Worm (Caenorhabditis elegans) whole organism, late embryonic: Measurements from ENCODE around the gene str-82.

Source experiments
- C08G9.2 ChIP-seq: sonication (generic microtip); optimal IDR thresholded peaks from 2 replicates; lab custom pipeline; 2016; ENCODE audit warnings: mild to moderate bottlenecking, missing genetic modification characterization, moderate library complexity, missing compliant biosample characterization
- K02D7.2 ChIP-seq: sonication (generic microtip); optimal IDR thresholded peaks from 2 replicates; lab custom pipeline; 2017; ENCODE audit warnings: mild to moderate bottlenecking, missing genetic modification characterization, missing compliant biosample characterization
- T23F11.4 ChIP-seq: fragments of 200-800 bp; sonication (Bioruptor generic); optimal IDR thresholded peaks from 2 replicates; lab custom pipeline; 2018; ENCODE audit warnings: mild to moderate bottlenecking, missing genetic modification characterization, missing compliant biosample characterization
- ceh-18 ChIP-seq: sonication (generic microtip); optimal IDR thresholded peaks from 2 replicates; lab custom pipeline; 2016; ENCODE audit warnings: missing genetic modification characterization, missing compliant biosample characterization
- ceh-19 ChIP-seq: fragments of 200-800 bp; sonication (Bioruptor generic); optimal IDR thresholded peaks from 2 replicates; lab custom pipeline; 2018; ENCODE audit warnings: mild to moderate bottlenecking, missing genetic modification characterization, missing compliant biosample characterization
- ceh-2 ChIP-seq: sonication (generic microtip); optimal IDR thresholded peaks from 2 replicates; lab custom pipeline; 2016; ENCODE audit warnings: missing genotype, missing genetic modification characterization, missing compliant biosample characterization
- ceh-31 ChIP-seq: sonication (generic microtip); optimal IDR thresholded peaks from 2 replicates; lab custom pipeline; 2016; ENCODE audit warnings: missing genetic modification characterization, missing compliant biosample characterization
- ceh-34 ChIP-seq: sonication (generic microtip); optimal IDR thresholded peaks from 2 replicates; lab custom pipeline; 2016; ENCODE audit warnings: mild to moderate bottlenecking, missing genetic modification characterization, missing compliant biosample characterization
- ceh-45 ChIP-seq: fragments of 200-800 bp; sonication (Bioruptor generic); IDR thresholded peaks from 2 replicates; pipeline ENCODE4 v1.3.6; 2022; ENCODE audit warnings: missing genetic modification reagents, missing genetic modification characterization, missing compliant biosample characterization
- ceh-48 ChIP-seq: sonication (generic microtip); optimal IDR thresholded peaks from 2 replicates; lab custom pipeline; 2016; ENCODE audit warnings: missing genetic modification characterization, inconsistent platforms, missing compliant biosample characterization
- ceh-6 ChIP-seq: fragments of 200-800 bp; sonication (Bioruptor generic); optimal IDR thresholded peaks from 2 replicates; lab custom pipeline; 2018; ENCODE audit warnings: mild to moderate bottlenecking, missing genetic modification characterization, missing compliant biosample characterization
- ceh-9 ChIP-seq: sonication (generic microtip); optimal IDR thresholded peaks from 2 replicates; lab custom pipeline; 2016; ENCODE audit warnings: mild to moderate bottlenecking, missing genetic modification characterization, inconsistent platforms, missing compliant biosample characterization
- dmd-4 ChIP-seq: sonication (generic microtip); optimal IDR thresholded peaks from 2 replicates; lab custom pipeline; 2016; ENCODE audit warnings: borderline replicate concordance, missing genetic modification characterization, missing compliant biosample characterization
- dve-1 ChIP-seq: sonication (generic microtip); optimal IDR thresholded peaks from 2 replicates; lab custom pipeline; 2017; ENCODE audit warnings: antibody characterized with exemption, mild to moderate bottlenecking, missing genetic modification characterization, missing compliant biosample characterization
- ets-4 ChIP-seq: sonication (generic microtip); optimal IDR thresholded peaks from 2 replicates; lab custom pipeline; 2016; ENCODE audit warnings: missing genetic modification characterization, missing compliant biosample characterization
- eyg-1 ChIP-seq: sonication (generic microtip); optimal IDR thresholded peaks from 2 replicates; lab custom pipeline; 2016; ENCODE audit warnings: missing genotype, missing genetic modification characterization, missing compliant biosample characterization
- fax-1 ChIP-seq: sonication (generic microtip); optimal IDR thresholded peaks from 2 replicates; lab custom pipeline; 2016; ENCODE audit warnings: missing genotype, missing genetic modification characterization, missing compliant biosample characterization
- fkh-10 ChIP-seq: fragments of 150-350 bp; optimal IDR thresholded peaks from 2 replicates; lab custom pipeline; 2014; ENCODE audit warnings: missing biosample characterization, missing genetic modification reagents, missing genetic modification characterization
- fkh-6 ChIP-seq: sonication (generic microtip); optimal IDR thresholded peaks from 2 replicates; lab custom pipeline; 2016; ENCODE audit warnings: missing genetic modification characterization, missing compliant biosample characterization
- gmeb-2 ChIP-seq: sonication (generic microtip); optimal IDR thresholded peaks from 2 replicates; lab custom pipeline; 2016; ENCODE audit warnings: missing genetic modification characterization, inconsistent platforms, missing compliant biosample characterization
- hlh-13 ChIP-seq: fragments of 200-800 bp; sonication (Bioruptor generic); optimal IDR thresholded peaks from 2 replicates; lab custom pipeline; 2018; ENCODE audit warnings: mild to moderate bottlenecking, missing genetic modification characterization, missing compliant biosample characterization
- hlh-15 ChIP-seq: sonication (generic microtip); optimal IDR thresholded peaks from 2 replicates; lab custom pipeline; 2016; ENCODE audit warnings: missing genetic modification characterization, missing compliant biosample characterization
- hlh-30 ChIP-seq: sonication (generic microtip); optimal IDR thresholded peaks from 2 replicates; lab custom pipeline; 2017; ENCODE audit warnings: antibody characterized with exemption, missing genetic modification characterization, missing compliant biosample characterization; ENCODE audit not compliant: insufficient read depth
- hlh-6 ChIP-seq: sonication (generic microtip); optimal IDR thresholded peaks from 2 replicates; lab custom pipeline; 2016; ENCODE audit warnings: missing genotype, missing genetic modification characterization, missing compliant biosample characterization
- hlh-8 ChIP-seq: sonication (generic microtip); optimal IDR thresholded peaks from 2 replicates; lab custom pipeline; 2016; ENCODE audit warnings: missing genotype, missing genetic modification characterization, missing compliant biosample characterization
- lim-6 ChIP-seq: sonication (generic microtip); optimal IDR thresholded peaks from 2 replicates; lab custom pipeline; 2016; ENCODE audit warnings: missing genetic modification characterization, missing compliant biosample characterization
- lin-11 ChIP-seq: fragments of 200-800 bp; sonication (Bioruptor generic); optimal IDR thresholded peaks from 2 replicates; lab custom pipeline; 2018; ENCODE audit warnings: mild to moderate bottlenecking, missing genetic modification characterization, missing compliant biosample characterization
- madf-2 ChIP-seq: sonication (generic microtip); optimal IDR thresholded peaks from 2 replicates; lab custom pipeline; 2017; ENCODE audit warnings: missing genetic modification characterization, missing compliant biosample characterization
- nhr-11 ChIP-seq: fragments of 150-350 bp; optimal IDR thresholded peaks from 2 replicates; lab custom pipeline; 2014; ENCODE audit warnings: missing biosample characterization, missing genetic modification characterization
- nhr-232 ChIP-seq: sonication (generic microtip); optimal IDR thresholded peaks from 2 replicates; lab custom pipeline; 2016; ENCODE audit warnings: missing genetic modification characterization, missing compliant biosample characterization
- npax-4 ChIP-seq: sonication (generic microtip); optimal IDR thresholded peaks from 2 replicates; lab custom pipeline; 2016; ENCODE audit warnings: missing genetic modification characterization, missing compliant biosample characterization
- pax-1 ChIP-seq: fragments of 150-350 bp; optimal IDR thresholded peaks from 2 replicates; lab custom pipeline; 2014; ENCODE audit warnings: missing biosample characterization, missing genetic modification characterization
- pha-2 ChIP-seq: sonication (generic microtip); optimal IDR thresholded peaks from 2 replicates; lab custom pipeline; 2017; ENCODE audit warnings: mild to moderate bottlenecking, missing genetic modification characterization, missing compliant biosample characterization
- ref-2 ChIP-seq: sonication (generic microtip); optimal IDR thresholded peaks from 2 replicates; lab custom pipeline; 2016; ENCODE audit warnings: missing genetic modification characterization, missing compliant biosample characterization
- rnt-1 ChIP-seq: sonication (generic microtip); optimal IDR thresholded peaks from 2 replicates; lab custom pipeline; 2016; ENCODE audit warnings: missing genetic modification characterization, missing compliant biosample characterization
- syd-9 ChIP-seq: sonication (generic microtip); optimal IDR thresholded peaks from 2 replicates; lab custom pipeline; 2016; ENCODE audit warnings: mild to moderate bottlenecking, missing genetic modification characterization, moderate library complexity, missing compliant biosample characterization
- tbx-7 ChIP-seq: sonication (generic microtip); optimal IDR thresholded peaks from 2 replicates; lab custom pipeline; 2016; ENCODE audit warnings: missing genotype, missing genetic modification characterization, missing compliant biosample characterization
- ttx-3 ChIP-seq: sonication (generic microtip); optimal IDR thresholded peaks from 2 replicates; lab custom pipeline; 2016; ENCODE audit warnings: missing genetic modification reagents, missing genetic modification characterization, missing compliant biosample characterization
- unc-3 ChIP-seq, 2 experiments: fragments of 200-800 bp in 1 of 2; sonication (Bioruptor generic) in 1 of 2; sonication (generic microtip) in 1 of 2; conservative IDR thresholded peaks in 1 of 2; optimal IDR thresholded peaks in 1 of 2; 2 replicates each; pipeline versions ENCODE4 v1.3.6 to Lab custom; 2016 to 2022; ENCODE audit warnings: missing compliant biosample characterization in 2 of 2, missing genetic modification characterization in 2 of 2, missing genetic modification reagents in 1 of 2
- zip-5 ChIP-seq: sonication (generic microtip); optimal IDR thresholded peaks from 2 replicates; lab custom pipeline; 2016; ENCODE audit warnings: missing genetic modification characterization, missing compliant biosample characterization

The str-82 gene

ce11 chrV:3961235-3961634 is 13.2 kb upstream of the str-82 start, which contains the start of gene cyp-34A6:
Gene cyp-34A6 (minus strand): TSS chrV:3961335.
- no peak for TF ChIP-seq fkh-6 (tag; lab: Kevin White, UChicago)
- TF ChIP-seq hlh-30 (tag; lab: Kevin White, UChicago): no peak
- no peak for TF ChIP-seq dve-1 (tag; lab: Kevin White, UChicago)
- TF ChIP-seq zip-5: no peak
- no peak for TF ChIP-seq tbx-7 (tag; lab: Kevin White, UChicago)
- no peak for TF ChIP-seq ceh-31 (tag; lab: Kevin White, UChicago)
- TF ChIP-seq ceh-34 (tag; lab: Kevin White, UChicago): no peak
- no peak for TF ChIP-seq unc-3 (GFP tag; conservative IDR thresholded peaks at IDR 0.05; lab: Robert Waterston, UW)
- no peak for TF ChIP-seq unc-3 (tag; optimal IDR thresholded peaks at IDR 0.05; lab: Kevin White, UChicago)
- TF ChIP-seq fax-1: no peak
- TF ChIP-seq lin-11 (tag; lab: Kevin White, UChicago): no peak
- TF ChIP-seq hlh-6 (tag; lab: Kevin White, UChicago): no peak
- TF ChIP-seq ref-2 (tag; lab: Kevin White, UChicago): no peak
- TF ChIP-seq fkh-10 (GFP tag; lab: Kevin White, UChicago): no peak
- no peak for TF ChIP-seq nhr-11
- no peak for TF ChIP-seq hlh-8 (tag; lab: Kevin White, UChicago)
- TF ChIP-seq, all 69 proteins: peak for 0

- TF ChIP-seq pha-2 (no peak), npax-4 (no peak), ttx-3 (no peak), hlh-15 (no peak)
Observed at ce11 chrV:3963715-3964114, 10.7 kb upstream of the str-82 start, which contains the start of gene cyp-34A7. Gene cyp-34A7 (minus strand): TSS chrV:3963815.

ce11 chrV:3967762-3968161 is 6.7 kb upstream of the str-82 start, which contains the start of gene cyp-34A8:
Gene cyp-34A8 (minus strand): TSS chrV:3967823.
- TF ChIP-seq T23F11.4 (GFP tag; lab: Kevin White, UChicago) (no peak), ceh-48 (tag; lab: Kevin White, UChicago) (no peak), ceh-18 (tag; lab: Kevin White, UChicago) (no peak), unc-3 (GFP tag; conservative IDR thresholded peaks at IDR 0.05; lab: Robert Waterston, UW) (no peak), unc-3 (tag; optimal IDR thresholded peaks at IDR 0.05; lab: Kevin White, UChicago) (no peak), nhr-232 (tag; lab: Kevin White, UChicago) (no peak), pax-1 (tag; lab: Kevin White, UChicago) (no peak), lim-6 (tag; lab: Kevin White, UChicago) (no peak), hlh-15 (no peak), K02D7.2 (tag; lab: Kevin White, UChicago) (no peak), dmd-4 (tag; lab: Kevin White, UChicago) (no peak), ets-4 (tag; lab: Kevin White, UChicago) (no peak), ceh-45 (GFP tag; lab: Robert Waterston, UW) (no peak), ceh-2 (tag; lab: Kevin White, UChicago) (no peak), madf-2 (tag; lab: Kevin White, UChicago) (no peak), rnt-1 (tag; lab: Kevin White, UChicago) (no peak), syd-9 (tag; lab: Kevin White, UChicago) (no peak), eyg-1 (tag; lab: Kevin White, UChicago) (no peak), ceh-19 (GFP tag; lab: Kevin White, UChicago) (no peak), hlh-30 (tag; lab: Kevin White, UChicago) (no peak)

ce11 chrV:3968929-3969328 is 5.5 kb upstream of the str-82 start:
- no peak for TF ChIP-seq gmeb-2 (tag; lab: Kevin White, UChicago)
- TF ChIP-seq rnt-1 (tag; lab: Kevin White, UChicago): no peak
- no peak for TF ChIP-seq unc-3 (GFP tag; conservative IDR thresholded peaks at IDR 0.05; lab: Robert Waterston, UW)
- TF ChIP-seq unc-3 (tag; optimal IDR thresholded peaks at IDR 0.05; lab: Kevin White, UChicago): no peak
- TF ChIP-seq ceh-6: no peak
- no peak for TF ChIP-seq hlh-13 (GFP tag; lab: Kevin White, UChicago)
- TF ChIP-seq hlh-15: no peak
- TF ChIP-seq ceh-19 (GFP tag; lab: Kevin White, UChicago): no peak
- TF ChIP-seq lim-6 (tag; lab: Kevin White, UChicago): no peak
- no peak for TF ChIP-seq T23F11.4 (GFP tag; lab: Kevin White, UChicago)
- no peak for TF ChIP-seq dve-1 (tag; lab: Kevin White, UChicago)
- TF ChIP-seq ceh-9 (tag; lab: Kevin White, UChicago): no peak
- no peak for TF ChIP-seq syd-9 (tag; lab: Kevin White, UChicago)
- no peak for TF ChIP-seq nhr-232 (tag; lab: Kevin White, UChicago)
- TF ChIP-seq C08G9.2 (tag; lab: Kevin White, UChicago): no peak
